Worm (Caenorhabditis elegans) whole organism, L2 larva: ENCODE data around the gene far-3.

Experiments
- F13H6.1 ChIP-seq: sonication (generic microtip); optimal IDR thresholded peaks from 2 replicates; lab custom pipeline; 2016; ENCODE audit warnings: missing genetic modification characterization, missing compliant biosample characterization
- R02D3.7 ChIP-seq: fragments of 150-350 bp; optimal IDR thresholded peaks from 2 replicates; lab custom pipeline; 2014; ENCODE audit warnings: missing biosample characterization, missing genetic modification characterization
- Y55F3AM.14 ChIP-seq: fragments of 200-800 bp; sonication (Bioruptor generic); optimal IDR thresholded peaks from 2 replicates; lab custom pipeline; 2018; ENCODE audit warnings: mild to moderate bottlenecking, missing genetic modification characterization, missing compliant biosample characterization
- ZK546.5 ChIP-seq: sonication (generic microtip); optimal IDR thresholded peaks from 2 replicates; lab custom pipeline; 2017; ENCODE audit warnings: missing biosample characterization, missing genetic modification characterization
- blmp-1 ChIP-seq: sonication (generic microtip); optimal IDR thresholded peaks from 2 replicates; lab custom pipeline; 2017; ENCODE audit warnings: missing genetic modification characterization, mild to moderate bottlenecking, missing compliant biosample characterization, antibody characterized with exemption, moderate library complexity; ENCODE audit not compliant: insufficient read depth
- ceh-16 ChIP-seq: fragments of 150-350 bp; optimal IDR thresholded peaks from 2 replicates; lab custom pipeline; 2014; ENCODE audit warnings: missing biosample characterization, missing genetic modification characterization
- ceh-82 ChIP-seq: fragments of 150-350 bp; optimal IDR thresholded peaks from 2 replicates; lab custom pipeline; 2014; ENCODE audit warnings: missing biosample characterization, missing genetic modification characterization
- crh-2 ChIP-seq: sonication (generic microtip); optimal IDR thresholded peaks from 2 replicates; lab custom pipeline; 2017; ENCODE audit warnings: missing biosample characterization, missing genetic modification characterization
- dmd-4 ChIP-seq: sonication (generic microtip); optimal IDR thresholded peaks from 2 replicates; lab custom pipeline; 2017; ENCODE audit warnings: missing biosample characterization, missing genetic modification characterization
- elt-1 ChIP-seq: fragments of 150-350 bp; optimal IDR thresholded peaks from 2 replicates; lab custom pipeline; 2014; ENCODE audit warnings: missing biosample characterization, missing genetic modification characterization
- gmeb-1 ChIP-seq: fragments of 150-350 bp; optimal IDR thresholded peaks from 2 replicates; lab custom pipeline; 2014; ENCODE audit warnings: missing biosample characterization, missing genetic modification characterization
- lin-13 ChIP-seq: fragments of 150-350 bp; optimal IDR thresholded peaks from 2 replicates; lab custom pipeline; 2014; ENCODE audit warnings: missing biosample characterization, missing genetic modification reagents, missing genetic modification characterization
- lin-39 ChIP-seq: fragments of 150-350 bp; optimal IDR thresholded peaks from 2 replicates; lab custom pipeline; 2014; ENCODE audit warnings: missing biosample characterization, missing genetic modification reagents, missing genetic modification characterization
- mab-5 ChIP-seq: fragments of 150-350 bp; optimal IDR thresholded peaks from 2 replicates; lab custom pipeline; 2014; ENCODE audit warnings: missing biosample characterization, missing genetic modification characterization
- mbf-1 ChIP-seq: sonication (generic microtip); optimal IDR thresholded peaks from 2 replicates; lab custom pipeline; 2017; ENCODE audit warnings: missing biosample characterization, missing genetic modification characterization
- mdl-1 ChIP-seq, 2 experiments: fragments of 150-350 bp in 1 of 2; sonication (generic microtip) in 1 of 2; optimal IDR thresholded peaks; 2 replicates each; lab custom pipeline; 2017; ENCODE audit warnings: missing biosample characterization in 2 of 2, missing genetic modification characterization in 2 of 2
- nhr-10 ChIP-seq: sonication (generic microtip); optimal IDR thresholded peaks from 2 replicates; lab custom pipeline; 2017; ENCODE audit warnings: missing biosample characterization, missing genetic modification characterization
- nhr-12 ChIP-seq: fragments of 150-350 bp; optimal IDR thresholded peaks from 2 replicates; lab custom pipeline; 2014; ENCODE audit warnings: missing biosample characterization, missing genetic modification characterization
- nhr-21 ChIP-seq: fragments of 150-350 bp; optimal IDR thresholded peaks from 2 replicates; lab custom pipeline; 2014; ENCODE audit warnings: missing biosample characterization, missing genetic modification characterization
- nhr-25 ChIP-seq: fragments of 150-350 bp; sonication (generic microtip); optimal IDR thresholded peaks from 3 replicates; lab custom pipeline; 2014; ENCODE audit warnings: missing biosample characterization, missing genetic modification characterization
- nhr-6 ChIP-seq: fragments of 150-350 bp; optimal IDR thresholded peaks from 2 replicates; lab custom pipeline; 2014; ENCODE audit warnings: missing biosample characterization, missing genetic modification characterization
- nhr-77 ChIP-seq: fragments of 150-350 bp; optimal IDR thresholded peaks from 2 replicates; lab custom pipeline; 2014; ENCODE audit warnings: missing biosample characterization, missing genetic modification characterization
- peb-1 ChIP-seq: fragments of 150-350 bp; optimal IDR thresholded peaks from 2 replicates; lab custom pipeline; 2014; ENCODE audit warnings: missing biosample characterization, missing genetic modification characterization
- sem-4 ChIP-seq: fragments of 150-350 bp; optimal IDR thresholded peaks from 2 replicates; lab custom pipeline; 2014; ENCODE audit warnings: missing biosample characterization, missing genetic modification reagents, missing genetic modification characterization
- skn-1 ChIP-seq: sonication (generic microtip); optimal IDR thresholded peaks from 2 replicates; lab custom pipeline; 2017; ENCODE audit warnings: missing biosample characterization, missing genetic modification characterization
- sma-3 ChIP-seq: sonication (generic microtip); optimal IDR thresholded peaks from 2 replicates; lab custom pipeline; 2016; ENCODE audit warnings: missing genetic modification reagents, missing genetic modification characterization, missing compliant biosample characterization
- snpc-4 ChIP-seq: fragments of 150-350 bp; optimal IDR thresholded peaks from 2 replicates; lab custom pipeline; 2014; ENCODE audit warnings: missing biosample characterization, missing genetic modification characterization
- unc-39 ChIP-seq: fragments of 150-350 bp; optimal IDR thresholded peaks from 2 replicates; lab custom pipeline; 2014; ENCODE audit warnings: missing biosample characterization, missing genetic modification characterization
- unc-55 ChIP-seq: fragments of 150-350 bp; sonication (generic microtip); optimal IDR thresholded peaks from 3 replicates; lab custom pipeline; 2014; ENCODE audit warnings: missing biosample characterization, missing genetic modification reagents, missing genetic modification characterization
- zag-1 ChIP-seq: fragments of 150-350 bp; optimal IDR thresholded peaks from 2 replicates; lab custom pipeline; 2014; ENCODE audit warnings: missing biosample characterization, missing genetic modification characterization
- ztf-1 ChIP-seq: fragments of 200-800 bp; sonication (Bioruptor generic); conservative IDR thresholded peaks from 2 replicates; pipeline ENCODE4 v1.3.6; 2022; ENCODE audit warnings: missing genetic modification characterization, missing compliant biosample characterization
- ztf-4 ChIP-seq: fragments of 150-350 bp; optimal IDR thresholded peaks from 2 replicates; lab custom pipeline; 2014; ENCODE audit warnings: missing biosample characterization, missing genetic modification characterization

far-3 gene

ce11 chrV:13020638-13021037, 23.3 kb upstream of the far-3 start:
- TF ChIP-seq ZK546.5 (tag; lab: Kevin White, UChicago): no peak
- TF ChIP-seq peb-1 (tag; lab: Kevin White, UChicago): no peak
- no peak for TF ChIP-seq skn-1 (tag; lab: Kevin White, UChicago)
- no peak for TF ChIP-seq snpc-4 (tag; lab: Kevin White, UChicago)

ce11 chrV:13020014-13020413, 22.7 kb upstream of the far-3 start:
- TF ChIP-seq sma-3 (GFP tag; lab: Kevin White, UChicago): no peak
- TF ChIP-seq blmp-1 (tag; lab: Kevin White, UChicago): no peak
- TF ChIP-seq Y55F3AM.14 (GFP tag; lab: Kevin White, UChicago): no peak
- TF ChIP-seq ZK546.5 (tag; lab: Kevin White, UChicago): no peak
- no peak for TF ChIP-seq mbf-1 (tag; lab: Kevin White, UChicago)
- no peak for TF ChIP-seq mdl-1 (tag; optimal IDR thresholded peaks at IDR 0.05; lab: Kevin White, UChicago)
- no peak for TF ChIP-seq unc-39 (tag; lab: Kevin White, UChicago)
- TF ChIP-seq crh-2 (tag; lab: Kevin White, UChicago): no peak
- no peak for TF ChIP-seq nhr-77 (tag; lab: Kevin White, UChicago)

- TF ChIP-seq crh-2 (tag; lab: Kevin White, UChicago) (no peak), lin-13 (GFP tag; lab: Kevin White, UChicago) (no peak), gmeb-1 (tag; lab: Kevin White, UChicago) (no peak), unc-55 (GFP tag; lab: Kevin White, UChicago) (no peak), lin-39 (tag; lab: Kevin White, UChicago) (no peak), dmd-4 (tag; lab: Kevin White, UChicago) (no peak), mbf-1 (tag; lab: Kevin White, UChicago) (no peak), elt-1 (tag; lab: Kevin White, UChicago) (no peak), R02D3.7 (tag; lab: Kevin White, UChicago) (no peak), zag-1 (tag; lab: Kevin White, UChicago) (no peak), blmp-1 (tag; lab: Kevin White, UChicago) (no peak), Y55F3AM.14 (GFP tag; lab: Kevin White, UChicago) (no peak), ceh-82 (tag; lab: Kevin White, UChicago) (no peak), nhr-12 (tag; lab: Kevin White, UChicago) (no peak)
- TF ChIP-seq, all 48 proteins: peak for 0
Measured at ce11 chrV:13018761-13019160, 21.4 kb upstream of the far-3 start, which contains the start of gene fmi-1. Gene fmi-1, plus strand, starts transcription at chrV:13019061.

DNA sequence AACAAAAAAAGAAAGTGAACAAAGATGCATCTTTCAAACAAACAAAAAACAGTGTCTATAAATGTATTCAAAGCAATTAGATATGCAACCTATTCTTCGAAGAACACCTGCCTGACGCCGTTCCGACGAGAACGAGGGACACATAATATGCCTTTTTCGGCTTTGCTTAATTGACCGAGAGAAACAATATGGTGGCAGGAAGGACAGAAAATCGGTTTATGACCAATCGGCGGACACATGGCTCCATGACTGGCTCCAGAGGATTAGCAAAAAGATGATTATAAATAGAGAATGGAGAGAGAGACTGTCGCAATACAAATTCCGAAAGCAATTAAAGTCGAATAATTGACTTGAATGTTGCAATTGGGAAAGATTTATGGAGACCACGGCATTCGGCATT, 20.9 kb upstream of the far-3 start:
- TF ChIP-seq ceh-16 (no peak), nhr-12 (tag; lab: Kevin White, UChicago) (no peak), Y55F3AM.14 (GFP tag; lab: Kevin White, UChicago) (no peak), sem-4 (tag; lab: Kevin White, UChicago) (no peak), nhr-77 (tag; lab: Kevin White, UChicago) (no peak), nhr-10 (tag; lab: Kevin White, UChicago) (no peak), ZK546.5 (tag; lab: Kevin White, UChicago) (no peak), skn-1 (tag; lab: Kevin White, UChicago) (no peak), nhr-6 (tag; lab: Kevin White, UChicago) (no peak), ztf-4 (tag; lab: Kevin White, UChicago) (no peak), ztf-1 (no peak), nhr-21 (tag; lab: Kevin White, UChicago) (no peak)

ce11 chrV:13013844-13014243, 16.5 kb upstream of the far-3 start, which contains the start of gene F15B9.6:
Gene F15B9.6, plus strand, starts transcription at chrV:13014144.
- TF ChIP-seq unc-55 (GFP tag; lab: Kevin White, UChicago): no peak
- no peak for TF ChIP-seq elt-1 (tag; lab: Kevin White, UChicago)
- TF ChIP-seq F13H6.1 (tag; lab: Kevin White, UChicago): no peak
- TF ChIP-seq zag-1 (tag; lab: Kevin White, UChicago): no peak
- TF ChIP-seq nhr-25: no peak
- TF ChIP-seq lin-39 (tag; lab: Kevin White, UChicago): no peak
- TF ChIP-seq blmp-1 (tag; lab: Kevin White, UChicago): no peak
- TF ChIP-seq nhr-77 (tag; lab: Kevin White, UChicago): no peak
- no peak for TF ChIP-seq mab-5 (tag; lab: Kevin White, UChicago)
- TF ChIP-seq nhr-21 (tag; lab: Kevin White, UChicago): no peak
- TF ChIP-seq mbf-1 (tag; lab: Kevin White, UChicago): no peak
- TF ChIP-seq mdl-1 (tag; optimal IDR thresholded peaks at IDR 0.05; lab: Kevin White, UChicago): no peak
- no peak for TF ChIP-seq ZK546.5 (tag; lab: Kevin White, UChicago)
- TF ChIP-seq, all 48 proteins: peak for 0
